Fruit fly (Drosophila melanogaster): Measurements from ENCODE around the gene a6.

DNA sequence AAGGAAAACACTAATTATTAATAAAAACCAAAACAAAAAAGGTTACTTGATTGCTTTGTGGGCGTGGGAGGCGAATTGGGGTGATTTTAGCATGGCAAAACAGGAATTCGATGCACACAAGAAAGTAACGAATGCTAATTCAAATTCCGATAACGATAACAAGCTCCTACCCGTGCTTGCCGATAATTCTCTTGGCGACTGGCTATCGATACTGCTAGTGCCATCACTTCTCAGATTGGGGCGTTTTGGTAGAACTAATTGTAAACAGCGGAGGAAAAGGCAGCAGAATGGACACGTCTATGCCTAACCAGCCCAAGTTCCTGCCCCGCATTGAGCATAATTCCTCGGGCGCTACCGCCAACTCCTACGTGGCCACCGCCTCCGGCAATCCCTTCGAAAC lies 30.9 kb downstream of the a6 start, which contains the start of gene dor:
- no peak for TF ChIP-seq CG13123 (GFP tag; optimal IDR thresholded peaks at IDR 0.05)
- TF ChIP-seq CG10274 (GFP tag; optimal IDR thresholded peaks at IDR 0.05): no peak
- TF ChIP-seq ttk (GFP tag; IDR thresholded peaks at IDR 0.05): no peak
- TF ChIP-seq ase (GFP tag; IDR thresholded peaks at IDR 0.05): no peak
- TF ChIP-seq Max (GFP tag; optimal IDR thresholded peaks at IDR 0.05): no peak
- no peak for TF ChIP-seq CG4854 (GFP tag; optimal IDR thresholded peaks at IDR 0.05)
- TF ChIP-seq bab2 (GFP tag; optimal IDR thresholded peaks at IDR 0.05): no peak
- TF ChIP-seq Gsc (GFP tag; IDR thresholded peaks at IDR 0.05): no peak
- peak; percentile 74 for TF ChIP-seq Doc3 (GFP tag; IDR thresholded peaks at IDR 0.05; ENCODE audit: partially characterized antibody)
- TF ChIP-seq lmd (GFP tag; IDR thresholded peaks at IDR 0.05): no peak
- TF ChIP-seq lola (GFP tag; optimal IDR thresholded peaks at IDR 0.05): no peak
